Fruit fly (Drosophila melanogaster) whole organism, wandering third instar larva: ENCODE measurements around the gene Ctu2.

Experiments used
- Abd-B ChIP-seq: fragments of >200 bp; optimal IDR thresholded peaks from 2 replicates; lab custom pipeline; 2017; ENCODE audit warnings: missing biosample characterization, missing genetic modification characterization
- CG32264 ChIP-seq: fragments of 200-800 bp; sonication (Bioruptor generic); optimal IDR thresholded peaks from 2 replicates; lab custom pipeline; 2016; ENCODE audit warnings: missing biosample characterization, missing genetic modification characterization
- CG9705 ChIP-seq: fragments of 200-800 bp; sonication (Bioruptor generic); optimal IDR thresholded peaks from 2 replicates; lab custom pipeline; 2018; ENCODE audit warnings: missing biosample characterization, mild to moderate bottlenecking, missing genetic modification characterization
- CrebA ChIP-seq: fragments of 200-800 bp; sonication (Bioruptor generic); optimal IDR thresholded peaks from 2 replicates; lab custom pipeline; 2016; ENCODE audit warnings: missing biosample characterization, mild to moderate bottlenecking, missing genetic modification characterization, borderline replicate concordance
- Dfd ChIP-seq: fragments of >200 bp; optimal IDR thresholded peaks from 2 replicates; lab custom pipeline; 2017; ENCODE audit warnings: missing biosample characterization, missing genetic modification characterization
- GATAd ChIP-seq: sonication (Bioruptor generic); optimal IDR thresholded peaks from 2 replicates; lab custom pipeline; 2016; ENCODE audit warnings: missing biosample characterization, missing genetic modification characterization
- HLH106 ChIP-seq: fragments of 200-800 bp; optimal IDR thresholded peaks from 3 replicates; lab custom pipeline; 2019; ENCODE audit warnings: missing biosample characterization, mild to moderate bottlenecking, missing genetic modification characterization, moderate library complexity
- Hnf4 ChIP-seq: fragments of 200-800 bp; sonication (Bioruptor generic); optimal IDR thresholded peaks from 2 replicates; lab custom pipeline; 2016; ENCODE audit warnings: missing biosample characterization, mild to moderate bottlenecking, missing genetic modification characterization
- Jra ChIP-seq: sonication (Bioruptor generic); optimal IDR thresholded peaks from 2 replicates; lab custom pipeline; 2016; ENCODE audit warnings: missing biosample characterization, missing genetic modification characterization
- Myc ChIP-seq: fragments of >200 bp; optimal IDR thresholded peaks from 2 replicates; lab custom pipeline; 2017
- N ChIP-seq: fragments of >200 bp; optimal IDR thresholded peaks from 2 replicates; lab custom pipeline; 2018; ENCODE audit warnings: missing biosample characterization, missing external identifiers, missing genetic modification characterization
- Rel ChIP-seq, 2 experiments: fragments of 200-800 bp; sonication (Bioruptor generic) in 1 of 2; optimal IDR thresholded peaks; 2 replicates in 1 of 2; 3 replicates in 1 of 2; lab custom pipeline; 2016 to 2019; ENCODE audit warnings: mild to moderate bottlenecking in 2 of 2, missing biosample characterization in 2 of 2, missing genetic modification characterization in 2 of 2, moderate library complexity in 1 of 2
- Sp1 ChIP-seq: fragments of 200-800 bp; sonication (Bioruptor generic); optimal IDR thresholded peaks from 3 replicates; lab custom pipeline; 2019; ENCODE audit warnings: missing biosample characterization, mild to moderate bottlenecking, missing genetic modification characterization, moderate library complexity
- br ChIP-seq: fragments of 200-800 bp; sonication (Bioruptor generic); optimal IDR thresholded peaks from 2 replicates; lab custom pipeline; 2016; ENCODE audit warnings: missing biosample characterization, missing genetic modification characterization
- dl ChIP-seq, 2 experiments: fragments of 175-275, 200-275 bp in 1 of 2; fragments of 200-275 bp in 1 of 2; sonication (Bioruptor generic); optimal IDR thresholded peaks; lab custom pipeline; 2018; ENCODE audit warnings: mild to moderate bottlenecking in 2 of 2, missing biosample characterization in 2 of 2, missing genetic modification characterization in 2 of 2, moderate library complexity in 2 of 2; ENCODE audit not compliant: partially characterized antibody in 2 of 2, insufficient read depth in 1 of 2
- dsf ChIP-seq: sonication (Bioruptor generic); optimal IDR thresholded peaks from 2 replicates; lab custom pipeline; 2016; ENCODE audit warnings: missing biosample characterization, missing genetic modification characterization, borderline replicate concordance
- foxo ChIP-seq, 2 experiments: fragments of 200-800 bp; sonication (Bioruptor generic); optimal IDR thresholded peaks; 2 replicates in 1 of 2; 3 replicates in 1 of 2; lab custom pipeline; 2016 to 2017; ENCODE audit warnings: missing biosample characterization in 2 of 2, missing genetic modification characterization in 2 of 2
- fru ChIP-seq: fragments of 200-800 bp; sonication (Bioruptor generic); optimal IDR thresholded peaks from 3 replicates; lab custom pipeline; 2016; ENCODE audit warnings: missing biosample characterization, mild to moderate bottlenecking, missing genetic modification characterization
- h ChIP-seq: fragments of 200-800 bp; sonication (Bioruptor generic); optimal IDR thresholded peaks from 3 replicates; lab custom pipeline; 2016; ENCODE audit warnings: missing biosample characterization, mild to moderate bottlenecking, missing genetic modification characterization
- lola ChIP-seq: fragments of >200 bp; optimal IDR thresholded peaks from 2 replicates; lab custom pipeline; 2017; ENCODE audit warnings: missing biosample characterization, missing genetic modification characterization
- rgr ChIP-seq: fragments of 200-800 bp; sonication (Bioruptor generic); optimal IDR thresholded peaks from 3 replicates; lab custom pipeline; 2016; ENCODE audit warnings: missing biosample characterization, mild to moderate bottlenecking, missing genetic modification characterization
- sage ChIP-seq: fragments of 200-800 bp; sonication (Bioruptor generic); optimal IDR thresholded peaks from 2 replicates; lab custom pipeline; 2016; ENCODE audit warnings: missing biosample characterization, mild to moderate bottlenecking, missing genetic modification characterization
- sv ChIP-seq: fragments of 200-800 bp; sonication (Bioruptor generic); optimal IDR thresholded peaks from 3 replicates; lab custom pipeline; 2016; ENCODE audit warnings: missing biosample characterization, missing genetic modification characterization
- tai ChIP-seq: sonication (Bioruptor generic); optimal IDR thresholded peaks from 2 replicates; lab custom pipeline; 2016; ENCODE audit warnings: missing biosample characterization, missing genetic modification characterization
- woc ChIP-seq: sonication (Bioruptor generic); optimal IDR thresholded peaks from 2 replicates; lab custom pipeline; 2016; ENCODE audit warnings: missing biosample characterization, mild to moderate bottlenecking, missing genetic modification characterization

The Ctu2 gene

dm6 chr2L:19480406-19481334, 12.4 kb downstream of the Ctu2 start:
- TF ChIP-seq sage (GFP tag; lab: Kevin White, UChicago) (no peak), Dfd (GFP tag; lab: Kevin White, UChicago) (peak; percentile 95), dsf (no peak), foxo (GFP tag; optimal IDR thresholded peaks at IDR 0.05; lab: Kevin White, UChicago) (no peak)

dm6 chr2L:19479249-19479984, 13.6 kb downstream of the Ctu2 start:
- TF ChIP-seq sv (no peak), CG9705 (GFP tag; lab: Kevin White, UChicago) (no peak), Myc (no peak), GATAd (GFP tag; lab: Kevin White, UChicago) (no peak), fru (GFP tag; lab: Kevin White, UChicago) (no peak), Sp1 (no peak)

dm6 chr2L:19473397-19474009, 19.6 kb downstream of the Ctu2 start:
- TF ChIP-seq Hnf4 (GFP tag; lab: Kevin White, UChicago) (no peak), woc (GFP tag; lab: Kevin White, UChicago) (no peak)

- TF ChIP-seq lola (no peak), HLH106 (no peak)
These were observed 20.8 kb downstream of the Ctu2 start for dm6 chr2L:19472256-19472655.

dm6 chr2L:19469751-19470150, 23.3 kb downstream of the Ctu2 start:
- TF ChIP-seq sage (GFP tag; lab: Kevin White, UChicago), result no peak

DNA sequence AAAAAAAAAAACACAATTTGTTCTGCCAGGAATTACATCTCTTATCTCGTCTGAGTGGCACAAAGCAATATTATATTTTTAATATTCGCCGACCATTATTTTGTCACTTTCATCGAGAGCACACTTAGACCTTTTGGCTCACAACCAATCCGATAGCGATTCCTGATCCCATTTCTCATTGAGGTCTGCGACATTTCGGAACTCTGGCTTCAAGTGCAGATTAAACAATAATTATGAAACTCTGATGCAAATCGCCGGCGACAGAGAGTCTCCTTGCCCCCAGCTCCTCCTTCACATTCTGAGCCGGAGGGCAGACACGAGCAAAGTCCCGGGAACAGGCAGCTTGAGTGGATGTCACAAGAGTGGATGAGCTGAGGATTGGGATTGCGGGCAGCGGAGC, 24.0 kb downstream of the Ctu2 start:
- TF ChIP-seq rgr (GFP tag; lab: Kevin White, UChicago) (no peak), foxo (GFP tag; optimal IDR thresholded peaks at IDR 0.05; lab: Kevin White, UChicago) (no peak), Abd-B (GFP tag; lab: Kevin White, UChicago) (no peak), dl (GFP tag; optimal IDR thresholded peaks at IDR 0.05; lab: Kevin White, UChicago; ENCODE audit: insufficient read depth in 1 of 2, partially characterized antibody in 2 of 2) (no peak), Dfd (GFP tag; lab: Kevin White, UChicago) (no peak), h (no peak), Myc (no peak), tai (GFP tag; lab: Kevin White, UChicago) (no peak), sage (GFP tag; lab: Kevin White, UChicago) (no peak), HLH106 (no peak), Hnf4 (GFP tag; lab: Kevin White, UChicago) (no peak), Rel (GFP tag; optimal IDR thresholded peaks at IDR 0.05; lab: Kevin White, UChicago) (no peak), Rel (tag; optimal IDR thresholded peaks at IDR 0.05; lab: Kevin White, UChicago) (no peak), fru (GFP tag; lab: Kevin White, UChicago) (no peak), N (GFP tag; lab: Kevin White, UChicago) (no peak), CG32264 (GFP tag; lab: Kevin White, UChicago) (no peak), woc (GFP tag; lab: Kevin White, UChicago) (no peak), CrebA (GFP tag; lab: Kevin White, UChicago) (no peak), br (GFP tag; lab: Kevin White, UChicago) (no peak), CG9705 (GFP tag; lab: Kevin White, UChicago) (no peak), Jra (GFP tag; lab: Kevin White, UChicago) (no peak)
